Fruit fly (Drosophila melanogaster) whole organism, prepupa: ENCODE data around the gene vex.

Experiments used
- Blimp-1 ChIP-seq: fragments of 200-800 bp; sonication (Bioruptor generic); optimal IDR thresholded peaks from 3 replicates; lab custom pipeline; 2017; ENCODE audit warnings: missing biosample characterization, missing genetic modification characterization, mild to moderate bottlenecking, moderate library complexity, missing genetic modification reagents
- CG10631 ChIP-seq: fragments of 200-800 bp; sonication (Bioruptor generic); optimal IDR thresholded peaks from 2 replicates; lab custom pipeline; 2016; ENCODE audit warnings: missing biosample characterization, missing genetic modification characterization
- CG10669 ChIP-seq: fragments of 200-800 bp; sonication (Bioruptor generic); optimal IDR thresholded peaks from 3 replicates; lab custom pipeline; 2018; ENCODE audit warnings: missing biosample characterization, mild to moderate bottlenecking, missing genetic modification characterization, moderate library complexity
- CG11294 ChIP-seq: fragments of 200-800 bp; sonication (Bioruptor generic); IDR thresholded peaks from 2 replicates; pipeline ENCODE4 v1.3.6; 2022; ENCODE audit warnings: missing biosample characterization, missing genetic modification characterization
- CG11902 ChIP-seq: fragments of 200-800 bp; sonication (Bioruptor generic); optimal IDR thresholded peaks from 3 replicates; lab custom pipeline; 2016; ENCODE audit warnings: missing biosample characterization, missing genetic modification characterization
- CG15336 ChIP-seq: fragments of 200-800 bp; sonication (Bioruptor generic); IDR thresholded peaks from 2 replicates; pipeline ENCODE4 v1.3.6; 2022; ENCODE audit warnings: missing biosample characterization, missing genetic modification characterization
- CG1621 ChIP-seq: fragments of 200-800 bp; sonication (Bioruptor generic); optimal IDR thresholded peaks from 3 replicates; lab custom pipeline; 2018; ENCODE audit warnings: missing biosample characterization, mild to moderate bottlenecking, missing genetic modification characterization
- CG16779 ChIP-seq: fragments of 200-800 bp; sonication (Bioruptor generic); optimal IDR thresholded peaks from 3 replicates; lab custom pipeline; 2017; ENCODE audit warnings: missing biosample characterization, mild to moderate bottlenecking, missing genetic modification characterization
- CG3032 ChIP-seq: fragments of 200-800 bp; optimal IDR thresholded peaks from 2 replicates; lab custom pipeline; 2019; ENCODE audit warnings: missing biosample characterization, mild to moderate bottlenecking, missing genetic modification characterization, moderate library complexity
- CG31627 ChIP-seq: fragments of 200-800 bp; sonication (Bioruptor generic); optimal IDR thresholded peaks from 3 replicates; lab custom pipeline; 2016; ENCODE audit warnings: missing biosample characterization, missing genetic modification characterization
- CG32006 ChIP-seq: fragments of 200-800 bp; sonication (Bioruptor generic); optimal IDR thresholded peaks from 3 replicates; lab custom pipeline; 2017; ENCODE audit warnings: missing biosample characterization, mild to moderate bottlenecking, missing genetic modification characterization
- CG34406 ChIP-seq: fragments of 200-800 bp; sonication (Bioruptor generic); optimal IDR thresholded peaks from 3 replicates; lab custom pipeline; 2016; ENCODE audit warnings: missing biosample characterization, missing genetic modification characterization
- CG3919 ChIP-seq: fragments of 200-800 bp; sonication (Bioruptor generic); optimal IDR thresholded peaks from 3 replicates; lab custom pipeline; 2016; ENCODE audit warnings: missing biosample characterization, missing genetic modification characterization
- CG6276 ChIP-seq: fragments of 200-800 bp; sonication (Bioruptor generic); optimal IDR thresholded peaks from 2 replicates; lab custom pipeline; 2017; ENCODE audit warnings: missing biosample characterization, mild to moderate bottlenecking, missing genetic modification characterization
- CG6792 ChIP-seq: fragments of 200-800 bp; sonication (Bioruptor generic); optimal IDR thresholded peaks from 3 replicates; lab custom pipeline; 2016; ENCODE audit warnings: missing biosample characterization, missing genetic modification characterization
- CG6808 ChIP-seq: fragments of 200-800 bp; sonication (Bioruptor generic); optimal IDR thresholded peaks from 3 replicates; lab custom pipeline; 2017; ENCODE audit warnings: missing biosample characterization, missing genetic modification characterization, mild to moderate bottlenecking, moderate library complexity, missing genetic modification reagents
- CG6854 ChIP-seq: fragments of 200-800 bp; sonication (Bioruptor generic); optimal IDR thresholded peaks from 2 replicates; lab custom pipeline; 2017; ENCODE audit warnings: missing biosample characterization, mild to moderate bottlenecking, missing genetic modification characterization
- CG7368 ChIP-seq: fragments of 200-800 bp; sonication (Bioruptor generic); optimal IDR thresholded peaks from 3 replicates; lab custom pipeline; 2016; ENCODE audit warnings: missing biosample characterization, missing genetic modification characterization
- CG8119 ChIP-seq: fragments of 200-800 bp; sonication (Bioruptor generic); IDR thresholded peaks from 3 replicates; pipeline ENCODE4 v1.3.6; 2022; ENCODE audit warnings: missing biosample characterization, missing genetic modification characterization
- CG8319 ChIP-seq: fragments of 200-800 bp; sonication (Bioruptor generic); optimal IDR thresholded peaks from 3 replicates; lab custom pipeline; 2016; ENCODE audit warnings: missing biosample characterization, missing genetic modification characterization
- CG8632 ChIP-seq: fragments of 200-800 bp; sonication (Bioruptor generic); optimal IDR thresholded peaks from 3 replicates; lab custom pipeline; 2016; ENCODE audit warnings: missing biosample characterization, missing genetic modification characterization
- Eip75B ChIP-seq: fragments of 200-800 bp; sonication (Bioruptor generic); optimal IDR thresholded peaks from 3 replicates; lab custom pipeline; 2016; ENCODE audit warnings: missing biosample characterization, missing genetic modification characterization
- Eip78C ChIP-seq: fragments of 200-800 bp; sonication (Bioruptor generic); peaks from one replicate; lab custom pipeline; 2016; ENCODE audit warnings: missing biosample characterization, missing genetic modification characterization
- Eip93F ChIP-seq: fragments of 200-800 bp; sonication (Bioruptor generic); optimal IDR thresholded peaks from 2 replicates; lab custom pipeline; 2016; ENCODE audit warnings: missing biosample characterization, mild to moderate bottlenecking, missing genetic modification characterization
- Ets21C ChIP-seq: fragments of 200-800 bp; sonication (Bioruptor generic); optimal IDR thresholded peaks from 3 replicates; lab custom pipeline; 2016; ENCODE audit warnings: missing biosample characterization, missing genetic modification characterization
- Ets96B ChIP-seq: fragments of 200-800 bp; optimal IDR thresholded peaks from 2 replicates; lab custom pipeline; 2019; ENCODE audit warnings: missing biosample characterization, mild to moderate bottlenecking, missing genetic modification characterization, moderate library complexity
- Gug ChIP-seq: fragments of 200-800 bp; sonication (Bioruptor generic); IDR thresholded peaks from 2 replicates; pipeline ENCODE4 v1.3.6; 2022; ENCODE audit warnings: missing biosample characterization, missing genetic modification characterization
- Hr38 ChIP-seq: sonication (Bioruptor generic); optimal IDR thresholded peaks from 2 replicates; lab custom pipeline; 2016; ENCODE audit warnings: missing biosample characterization, missing genetic modification characterization
- Hr39 ChIP-seq: fragments of 200-800 bp; sonication (Bioruptor generic); optimal IDR thresholded peaks from 2 replicates; lab custom pipeline; 2016; ENCODE audit warnings: missing biosample characterization, missing genetic modification characterization
- Met ChIP-seq: fragments of 200-800 bp; sonication (Bioruptor generic); optimal IDR thresholded peaks from 3 replicates; lab custom pipeline; 2016; ENCODE audit warnings: missing biosample characterization, missing genetic modification characterization
- OdsH ChIP-seq: fragments of 200-800 bp; sonication (Bioruptor generic); optimal IDR thresholded peaks from 3 replicates; lab custom pipeline; 2016; ENCODE audit warnings: missing biosample characterization, missing genetic modification characterization
- Smox ChIP-seq: fragments of 200-800 bp; sonication (Bioruptor generic); optimal IDR thresholded peaks from 3 replicates; lab custom pipeline; 2016; ENCODE audit warnings: missing biosample characterization, missing genetic modification characterization
- Sox102F ChIP-seq: fragments of 200-800 bp; sonication (Bioruptor generic); optimal IDR thresholded peaks from 2 replicates; lab custom pipeline; 2016; ENCODE audit warnings: missing biosample characterization, mild to moderate bottlenecking, missing genetic modification characterization
- Sox15 ChIP-seq: fragments of 200-800 bp; sonication (Bioruptor generic); optimal IDR thresholded peaks from 3 replicates; lab custom pipeline; 2016; ENCODE audit warnings: missing biosample characterization, missing genetic modification characterization
- achi ChIP-seq: fragments of 200-800 bp; sonication (Bioruptor generic); optimal IDR thresholded peaks from 3 replicates; lab custom pipeline; 2016; ENCODE audit warnings: missing biosample characterization, missing genetic modification characterization
- acj6 ChIP-seq: fragments of 200-800 bp; sonication (Bioruptor generic); optimal IDR thresholded peaks from 3 replicates; lab custom pipeline; 2016; ENCODE audit warnings: missing biosample characterization, missing genetic modification characterization
- dac ChIP-seq: fragments of 200-800 bp; sonication (Bioruptor generic); optimal IDR thresholded peaks from 2 replicates; lab custom pipeline; 2017; ENCODE audit warnings: missing biosample characterization, mild to moderate bottlenecking, missing genetic modification characterization
- eg ChIP-seq: fragments of 200-800 bp; sonication (Bioruptor generic); IDR thresholded peaks from 3 replicates; pipeline ENCODE4 v1.3.6; 2022; ENCODE audit warnings: missing biosample characterization, missing genetic modification characterization
- esn ChIP-seq: fragments of 200-800 bp; sonication (Bioruptor generic); optimal IDR thresholded peaks from 2 replicates; lab custom pipeline; 2016; ENCODE audit warnings: missing biosample characterization, mild to moderate bottlenecking, missing genetic modification characterization, moderate library complexity
- fd85E ChIP-seq: fragments of 200-800 bp; sonication (Bioruptor generic); optimal IDR thresholded peaks from 3 replicates; lab custom pipeline; 2016; ENCODE audit warnings: missing biosample characterization, missing genetic modification characterization
- fkh ChIP-seq: fragments of 200-800 bp; sonication (Bioruptor generic); optimal IDR thresholded peaks from 3 replicates; lab custom pipeline; 2017; ENCODE audit warnings: missing biosample characterization, mild to moderate bottlenecking, missing genetic modification characterization, moderate library complexity
- lz ChIP-seq: fragments of 200-800 bp; sonication (Bioruptor generic); optimal IDR thresholded peaks from 3 replicates; lab custom pipeline; 2016; ENCODE audit warnings: missing biosample characterization, missing genetic modification characterization
- net ChIP-seq: fragments of 200-800 bp; sonication (Bioruptor generic); optimal IDR thresholded peaks from 3 replicates; lab custom pipeline; 2016; ENCODE audit warnings: missing biosample characterization, missing genetic modification characterization
- pdm3 ChIP-seq: fragments of 200-800 bp; sonication (Bioruptor generic); optimal IDR thresholded peaks from 3 replicates; lab custom pipeline; 2016; ENCODE audit warnings: missing biosample characterization, missing genetic modification characterization
- spab ChIP-seq: fragments of 200-800 bp; sonication (Bioruptor generic); optimal IDR thresholded peaks from 2 replicates; lab custom pipeline; 2017; ENCODE audit warnings: missing biosample characterization, mild to moderate bottlenecking, missing genetic modification characterization, missing genetic modification reagents
- ss ChIP-seq, 2 experiments: fragments of 200-800 bp; sonication (Bioruptor generic); optimal IDR thresholded peaks; 2 replicates in 1 of 2; 3 replicates in 1 of 2; lab custom pipeline; 2017 to 2018; ENCODE audit warnings: mild to moderate bottlenecking in 2 of 2, missing biosample characterization in 2 of 2, missing genetic modification characterization in 2 of 2, moderate library complexity in 1 of 2
- svp ChIP-seq: fragments of 200-800 bp; sonication (Bioruptor generic); peaks from one replicate; lab custom pipeline; 2016; ENCODE audit warnings: missing biosample characterization, missing genetic modification characterization
- topi ChIP-seq: fragments of 200-800 bp; sonication (Bioruptor generic); optimal IDR thresholded peaks from 3 replicates; lab custom pipeline; 2016; ENCODE audit warnings: missing biosample characterization, missing genetic modification characterization

Gene vex

DNA sequence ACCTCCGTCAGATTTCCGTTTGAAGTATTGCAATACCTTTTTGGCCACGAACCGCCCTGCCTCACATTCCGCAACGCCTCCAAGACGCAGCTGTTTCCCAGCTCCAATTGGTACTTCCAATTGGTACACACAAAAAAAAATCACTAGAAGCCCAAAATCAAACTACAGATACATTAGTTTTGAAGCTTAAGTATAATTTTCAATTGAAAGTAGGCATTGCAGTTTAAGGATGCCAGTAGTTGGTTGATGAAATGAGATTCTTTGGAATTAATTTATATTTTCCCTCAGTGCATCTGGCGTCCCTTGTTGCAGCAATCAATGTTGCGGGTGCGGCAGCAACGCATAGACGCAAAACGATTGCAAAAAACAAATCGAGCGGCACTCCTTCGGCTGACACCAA, 105.9 kb downstream of the vex start (continued):
- TF ChIP-seq CG6276 (GFP tag; lab: Kevin White, UChicago) (peak; percentile 38), net (GFP tag; lab: Kevin White, UChicago) (peak; percentile 27), CG10631 (peak; percentile 30), dac (GFP tag; lab: Kevin White, UChicago) (peak; percentile 31), CG10669 (GFP tag; lab: Kevin White, UChicago) (no peak), Blimp-1 (GFP tag; lab: Kevin White, UChicago) (no peak), Sox102F (GFP tag; lab: Kevin White, UChicago) (no peak), CG16779 (tag; lab: Kevin White, UChicago) (no peak), CG1621 (tag; lab: Kevin White, UChicago) (no peak), CG6808 (no peak), topi (GFP tag; lab: Kevin White, UChicago) (peak; percentile 40), ss (GFP tag; optimal IDR thresholded peaks at IDR 0.05; lab: Kevin White, UChicago) (no peak), CG8319 (GFP tag; lab: Kevin White, UChicago) (no peak), Hr39 (GFP tag; lab: Kevin White, UChicago) (peak; percentile 43), spab (no peak), Ets96B (tag; lab: Kevin White, UChicago) (no peak), Sox15 (GFP tag; lab: Kevin White, UChicago) (no peak), esn (GFP tag; lab: Kevin White, UChicago) (peak; percentile 39), Eip78C (GFP tag; lab: Kevin White, UChicago) (peak; percentile 49), CG6792 (GFP tag; lab: Kevin White, UChicago) (peak; percentile 10), CG11902 (GFP tag; lab: Kevin White, UChicago) (no peak), Ets21C (GFP tag; lab: Kevin White, UChicago) (no peak), svp (GFP tag; lab: Kevin White, UChicago) (peak; percentile 12), CG34406 (GFP tag; lab: Kevin White, UChicago) (no peak), Gug (GFP tag; lab: Robert Waterston, UW) (no peak), fd85E (GFP tag; lab: Kevin White, UChicago) (no peak), Met (GFP tag; lab: Kevin White, UChicago) (peak; percentile 50), CG15336 (GFP tag; lab: Robert Waterston, UW) (peak; percentile 61), CG6854 (no peak), CG3919 (GFP tag; lab: Kevin White, UChicago) (peak; percentile 53), CG8632 (no peak), Eip93F (GFP tag; lab: Kevin White, UChicago) (no peak), pdm3 (GFP tag; lab: Kevin White, UChicago) (peak; percentile 55)

DNA sequence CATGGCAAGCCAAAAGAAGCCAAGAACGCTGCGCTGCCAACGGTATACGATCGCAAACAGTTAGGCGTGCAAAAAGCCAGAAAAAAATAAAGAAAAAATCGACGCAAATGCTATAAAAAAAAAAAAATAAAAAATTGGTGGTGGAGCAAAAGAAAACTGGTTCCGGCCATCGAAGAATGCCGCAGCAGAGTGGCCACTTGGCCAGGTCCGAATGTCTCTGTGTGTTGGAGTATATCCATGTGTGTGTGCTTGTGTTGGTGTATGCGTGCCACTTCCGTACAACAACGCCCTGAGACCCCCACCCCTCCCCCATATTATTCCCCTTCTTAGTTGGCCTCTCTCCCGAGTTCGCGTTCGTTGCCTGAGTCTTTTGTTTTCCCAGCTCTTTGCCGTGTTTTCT, 107.4 kb downstream of the vex start:
- TF ChIP-seq Blimp-1 (GFP tag; lab: Kevin White, UChicago) (peak; percentile 32), acj6 (GFP tag; lab: Kevin White, UChicago) (no peak), CG7368 (no peak), CG8119 (GFP tag; lab: Robert Waterston, UW) (peak; percentile 59), pdm3 (GFP tag; lab: Kevin White, UChicago) (no peak), Met (GFP tag; lab: Kevin White, UChicago) (peak; percentile 0), Hr38 (GFP tag; lab: Kevin White, UChicago) (no peak), CG8319 (GFP tag; lab: Kevin White, UChicago) (no peak), CG6808 (peak; percentile 62), CG6854 (peak; percentile 83), Ets21C (GFP tag; lab: Kevin White, UChicago) (no peak), Eip93F (GFP tag; lab: Kevin White, UChicago) (no peak), CG31627 (GFP tag; lab: Kevin White, UChicago) (no peak), CG1621 (tag; lab: Kevin White, UChicago) (peak; percentile 31), CG11294 (GFP tag; lab: Robert Waterston, UW) (no peak), ss (GFP tag; optimal IDR thresholded peaks at IDR 0.05; lab: Kevin White, UChicago) (peak; percentile 49 to 91), CG6792 (GFP tag; lab: Kevin White, UChicago) (no peak), Eip75B (GFP tag; lab: Kevin White, UChicago) (no peak), CG6276 (GFP tag; lab: Kevin White, UChicago) (peak; percentile 26), CG3032 (no peak), lz (GFP tag; lab: Kevin White, UChicago) (no peak), Sox102F (GFP tag; lab: Kevin White, UChicago) (peak; percentile 0), CG16779 (tag; lab: Kevin White, UChicago) (peak; percentile 41), CG3919 (GFP tag; lab: Kevin White, UChicago) (no peak), CG32006 (no peak), Smox (GFP tag; lab: Kevin White, UChicago) (no peak), Eip78C (GFP tag; lab: Kevin White, UChicago) (no peak), OdsH (GFP tag; lab: Kevin White, UChicago) (no peak), CG10631 (no peak), fkh (no peak), eg (peak; percentile 63; the same call in 2 of the 3 replicates), topi (GFP tag; lab: Kevin White, UChicago) (no peak), achi (GFP tag; lab: Kevin White, UChicago) (peak; percentile 8)
